Comparison of ENCODE assay signal across 5 fruit fly cellular contexts in the genomic region with DNA sequence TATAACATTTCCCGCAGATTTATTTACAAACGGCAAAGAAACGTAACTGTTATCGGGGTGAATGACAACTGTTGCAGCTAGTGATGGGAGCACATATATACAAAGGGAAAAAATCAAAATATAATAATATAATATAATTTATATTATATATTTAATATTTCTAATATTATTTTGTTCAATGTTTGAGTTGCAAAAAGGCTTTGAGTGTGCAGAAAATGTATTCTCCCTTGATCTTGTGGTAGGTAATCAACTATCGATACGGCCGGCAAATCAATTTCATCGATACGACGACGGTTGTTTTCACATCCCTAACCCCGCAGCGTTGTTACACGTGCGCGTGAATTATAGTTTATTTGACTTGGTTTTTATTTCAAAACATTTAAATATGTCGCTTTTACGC.
TF ChIP-seq lines count a peak whose summit lies in the region.

A gene (minus strand): TSS at position 249 of the 400 bp plus-strand sequence.
A gene (plus strand): TSS at position 289 of the 400 bp plus-strand sequence.

TF ChIP-seq in whole organism, adult, 20 proteins besides CTCF, POLR2A, EP300 and RAD21 (continued from another document):
- TF ChIP-seq pad (GFP tag; optimal IDR thresholded peaks at IDR 0.05; lab: Kevin White, UChicago) (peak; percentile 46), kay (GFP tag; lab: Kevin White, UChicago; ENCODE audit: borderline replicate concordance) (no peak), CG1620 (GFP tag; optimal IDR thresholded peaks at IDR 0.05; lab: Kevin White, UChicago) (peak; percentile 64)

TF ChIP-seq in whole organism, embryonic, 481 proteins besides CTCF, POLR2A, EP300 and RAD21 (continued from another document and continues in another):
- TF ChIP-seq CG11085 (GFP tag; IDR thresholded peaks at IDR 0.05; lab: Robert Waterston, UW) (no peak), ssp (GFP tag; IDR thresholded peaks at IDR 0.05; lab: Robert Waterston, UW) (no peak), Atf-2 (GFP tag; optimal IDR thresholded peaks at IDR 0.05; lab: Kevin White, UChicago) (no peak), CG2120 (GFP tag; optimal IDR thresholded peaks at IDR 0.05; lab: Kevin White, UChicago) (peak; percentile 63), zen2 (GFP tag; IDR thresholded peaks at IDR 0.05; lab: Robert Waterston, UW; ENCODE audit: partially characterized antibody) (peak; percentile 83; the same call in 2 of the 3 replicates), sna (GFP tag; IDR thresholded peaks at IDR 0.05; lab: Robert Waterston, UW; ENCODE audit: partially characterized antibody) (peak; percentile 93), CG15601 (tag; optimal IDR thresholded peaks at IDR 0.05; lab: Kevin White, UChicago) (peak; percentile 54), CG2129 (GFP tag; IDR thresholded peaks at IDR 0.05; lab: Robert Waterston, UW; ENCODE audit: partially characterized antibody) (peak; percentile 91), CG11093 (GFP tag; IDR thresholded peaks at IDR 0.05; lab: Robert Waterston, UW) (no peak), lbe (GFP tag; optimal IDR thresholded peaks at IDR 0.05; lab: Kevin White, UChicago) (peak; percentile 51), CG15514 (GFP tag; optimal IDR thresholded peaks at IDR 0.05; lab: Kevin White, UChicago) (peak; percentile 62), sisA (GFP tag; IDR thresholded peaks at IDR 0.05; lab: Robert Waterston, UW) (peak; percentile 29; the same call in 1 of the 2 replicates), CG7839 (tag; optimal IDR thresholded peaks at IDR 0.05; lab: Kevin White, UChicago) (peak; percentile 63), jumu (GFP tag; optimal IDR thresholded peaks at IDR 0.05; lab: Kevin White, UChicago) (peak; percentile 23), danr (GFP tag; IDR thresholded peaks at IDR 0.05; lab: Robert Waterston, UW) (no peak), lov (optimal IDR thresholded peaks at IDR 0.05; lab: Kevin White, UChicago) (no peak), lov (GFP tag; IDR thresholded peaks at IDR 0.05; lab: Robert Waterston, UW) (no peak), ftz-f1 (GFP tag; optimal IDR thresholded peaks at IDR 0.05; lab: Kevin White, UChicago) (no peak), CG5180 (GFP tag; optimal IDR thresholded peaks at IDR 0.05; lab: Kevin White, UChicago) (no peak), CG11723 (GFP tag; optimal IDR thresholded peaks at IDR 0.05; lab: Kevin White, UChicago) (peak; percentile 21), CG2712 (tag; optimal IDR thresholded peaks at IDR 0.05; lab: Kevin White, UChicago) (peak; percentile 80), Rx (GFP tag; IDR thresholded peaks at IDR 0.05; lab: Robert Waterston, UW) (no peak), CG10565 (GFP tag; optimal IDR thresholded peaks at IDR 0.05; lab: Kevin White, UChicago) (no peak), D19A (tag; optimal IDR thresholded peaks at IDR 0.05; lab: Kevin White, UChicago) (peak; percentile 43), D19B (GFP tag; optimal IDR thresholded peaks at IDR 0.05; lab: Kevin White, UChicago) (no peak), z (GFP tag; IDR thresholded peaks at IDR 0.05; lab: Robert Waterston, UW) (no peak), Vsx1 (GFP tag; optimal IDR thresholded peaks at IDR 0.05; lab: Kevin White, UChicago) (peak; percentile 27), E2f2 (GFP tag; IDR thresholded peaks at IDR 0.05; lab: Robert Waterston, UW) (peak; percentile 56; the same call in 1 of the 2 replicates), CG3847 (GFP tag; IDR thresholded peaks at IDR 0.05; lab: Robert Waterston, UW) (peak; percentile 54), CG11456 (GFP tag; IDR thresholded peaks at IDR 0.05; lab: Robert Waterston, UW) (peak; percentile 38; the same call in 1 of the 3 replicates)

TF ChIP-seq in whole organism, prepupa, 60 proteins besides CTCF, POLR2A, EP300 and RAD21 (continued from another document):
- TF ChIP-seq fd85E (GFP tag; optimal IDR thresholded peaks at IDR 0.05; lab: Kevin White, UChicago): no peak
- TF ChIP-seq cyc (GFP tag; optimal IDR thresholded peaks at IDR 0.05; lab: Kevin White, UChicago): peak; percentile 30
- peak; percentile 64 for TF ChIP-seq fkh (GFP tag; optimal IDR thresholded peaks at IDR 0.05; lab: Kevin White, UChicago)
- no peak for TF ChIP-seq CG10669 (GFP tag; optimal IDR thresholded peaks at IDR 0.05; lab: Kevin White, UChicago)
- TF ChIP-seq acj6 (GFP tag; optimal IDR thresholded peaks at IDR 0.05; lab: Kevin White, UChicago): peak; percentile 44
- TF ChIP-seq CG34406 (GFP tag; optimal IDR thresholded peaks at IDR 0.05; lab: Kevin White, UChicago): peak; percentile 68
- TF ChIP-seq Lpt (GFP tag; optimal IDR thresholded peaks at IDR 0.05; lab: Kevin White, UChicago): no peak
- TF ChIP-seq CG11902 (GFP tag; optimal IDR thresholded peaks at IDR 0.05; lab: Kevin White, UChicago): peak; percentile 15
- no peak for TF ChIP-seq Hr4 (GFP tag; optimal IDR thresholded peaks at IDR 0.05; lab: Kevin White, UChicago)
- peak; percentile 13 for TF ChIP-seq Sox15 (GFP tag; optimal IDR thresholded peaks at IDR 0.05; lab: Kevin White, UChicago)
- TF ChIP-seq net (GFP tag; optimal IDR thresholded peaks at IDR 0.05; lab: Kevin White, UChicago): peak; percentile 21
- TF ChIP-seq CG3919 (GFP tag; optimal IDR thresholded peaks at IDR 0.05; lab: Kevin White, UChicago): peak; percentile 53
- peak; percentile 31 for TF ChIP-seq topi (GFP tag; optimal IDR thresholded peaks at IDR 0.05; lab: Kevin White, UChicago)
- peak; percentile 73 for TF ChIP-seq svp (GFP tag; lab: Kevin White, UChicago)
- peak; percentile 63 for TF ChIP-seq OdsH (GFP tag; optimal IDR thresholded peaks at IDR 0.05; lab: Kevin White, UChicago)
- peak; percentile 65 for TF ChIP-seq CG8632 (GFP tag; optimal IDR thresholded peaks at IDR 0.05; lab: Kevin White, UChicago)
- no peak for TF ChIP-seq Eip75B (GFP tag; optimal IDR thresholded peaks at IDR 0.05; lab: Kevin White, UChicago)
- TF ChIP-seq CG8319 (GFP tag; optimal IDR thresholded peaks at IDR 0.05; lab: Kevin White, UChicago): peak; percentile 32
- TF ChIP-seq Ets96B (tag; optimal IDR thresholded peaks at IDR 0.05; lab: Kevin White, UChicago): peak; percentile 58
- TF ChIP-seq CG11762 (GFP tag; optimal IDR thresholded peaks at IDR 0.05; lab: Kevin White, UChicago; ENCODE audit: insufficient read depth): peak; percentile 46
- 0 out of 3 replicates have a peak, but pooled peaks have one; percentile 19 for TF ChIP-seq CG8119 (GFP tag; IDR thresholded peaks at IDR 0.05; lab: Robert Waterston, UW)

TF ChIP-seq in whole organism, pupa, 21 proteins besides CTCF, POLR2A, EP300 and RAD21 (continued from another document):
- TF ChIP-seq CG10348 (GFP tag; IDR thresholded peaks at IDR 0.05; lab: Robert Waterston, UW): no peak
- no peak for TF ChIP-seq CG4496 (GFP tag; IDR thresholded peaks at IDR 0.05; lab: Robert Waterston, UW)
TF ChIP-seq in whole organism, pupa: peak in this region for 10.

TF ChIP-seq in whole organism, wandering third instar larva, 38 proteins besides CTCF, POLR2A, EP300 and RAD21 (continued from another document):
- no peak for TF ChIP-seq br (GFP tag; optimal IDR thresholded peaks at IDR 0.05; lab: Kevin White, UChicago)
- TF ChIP-seq Hnf4 (GFP tag; optimal IDR thresholded peaks at IDR 0.05; lab: Kevin White, UChicago): peak; percentile 65
- TF ChIP-seq Sp1 (GFP tag; optimal IDR thresholded peaks at IDR 0.05; lab: Kevin White, UChicago): peak; percentile 67
- no peak for TF ChIP-seq usp (GFP tag; optimal IDR thresholded peaks at IDR 0.05; lab: Kevin White, UChicago)
- TF ChIP-seq fru (GFP tag; optimal IDR thresholded peaks at IDR 0.05; lab: Kevin White, UChicago): peak; percentile 36
- no peak for TF ChIP-seq sage (GFP tag; optimal IDR thresholded peaks at IDR 0.05; lab: Kevin White, UChicago)
- no peak for TF ChIP-seq Vsx2 (GFP tag; optimal IDR thresholded peaks at IDR 0.05; lab: Kevin White, UChicago; ENCODE audit: partially characterized antibody)
- no peak for TF ChIP-seq Dif (GFP tag; optimal IDR thresholded peaks at IDR 0.05; lab: Kevin White, UChicago; ENCODE audit: partially characterized antibody)
- peak; percentile 21 for TF ChIP-seq woc (GFP tag; optimal IDR thresholded peaks at IDR 0.05; lab: Kevin White, UChicago)
- peak; percentile 9 for TF ChIP-seq sv (GFP tag; optimal IDR thresholded peaks at IDR 0.05; lab: Kevin White, UChicago)
- peak in 1 of 2 experiments; percentile 67 for TF ChIP-seq foxo (GFP tag; optimal IDR thresholded peaks at IDR 0.05; lab: Kevin White, UChicago)
- TF ChIP-seq Abd-B (GFP tag; optimal IDR thresholded peaks at IDR 0.05; lab: Kevin White, UChicago): no peak
- no peak for TF ChIP-seq brk (GFP tag; optimal IDR thresholded peaks at IDR 0.05; lab: Kevin White, UChicago)
- TF ChIP-seq Dfd (GFP tag; optimal IDR thresholded peaks at IDR 0.05; lab: Kevin White, UChicago): no peak
- no peak for TF ChIP-seq Rel (GFP tag; optimal IDR thresholded peaks at IDR 0.05; lab: Kevin White, UChicago)
- peak; percentile 57 for TF ChIP-seq Rel (tag; optimal IDR thresholded peaks at IDR 0.05; lab: Kevin White, UChicago)
- TF ChIP-seq CG9705 (GFP tag; optimal IDR thresholded peaks at IDR 0.05; lab: Kevin White, UChicago): peak; percentile 23
- peak; percentile 37 for TF ChIP-seq h (GFP tag; optimal IDR thresholded peaks at IDR 0.05; lab: Kevin White, UChicago)
TF ChIP-seq in whole organism, wandering third instar larva: peak in this region for 18.
